Worm (Caenorhabditis elegans): ENCODE measurements around the gene E01B7.2.
"Not testable (repeated sequence)": the region's sequence is repeated elsewhere in the genome, so short reads cannot be mapped to it uniquely, and the experiment has no call there.

Gene E01B7.2

DNA sequence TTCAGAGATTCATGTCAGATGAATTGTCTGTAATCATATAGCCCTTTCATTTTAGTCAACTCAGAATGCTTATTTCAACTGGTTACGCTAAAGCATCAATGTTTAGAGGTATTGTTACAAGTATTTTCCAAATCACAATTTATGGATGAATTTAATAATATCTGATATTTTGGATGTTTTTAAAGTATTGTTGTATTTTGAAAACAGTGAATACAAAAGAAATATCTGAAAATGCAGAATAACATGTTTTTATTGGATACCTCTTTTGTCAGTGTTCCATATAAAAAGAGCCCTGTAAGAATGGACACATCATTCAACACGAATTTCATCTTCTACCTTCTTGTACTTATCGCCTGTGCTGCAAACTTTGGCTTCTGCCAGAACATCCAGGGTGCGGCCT is 27.1 kb upstream of the E01B7.2 start, which contains the start of gene C06H5.12:
TSS of gene C06H5.12 (plus strand) at position 301 of the 400 bp plus-strand sequence.
- TF ChIP-seq ztf-4 (tag; optimal IDR thresholded peaks at IDR 0.05); pqm-1 (tag; optimal IDR thresholded peaks at IDR 0.05); ceh-8 (GFP tag; optimal IDR thresholded peaks at IDR 0.05): not testable (repeated sequence)

DNA sequence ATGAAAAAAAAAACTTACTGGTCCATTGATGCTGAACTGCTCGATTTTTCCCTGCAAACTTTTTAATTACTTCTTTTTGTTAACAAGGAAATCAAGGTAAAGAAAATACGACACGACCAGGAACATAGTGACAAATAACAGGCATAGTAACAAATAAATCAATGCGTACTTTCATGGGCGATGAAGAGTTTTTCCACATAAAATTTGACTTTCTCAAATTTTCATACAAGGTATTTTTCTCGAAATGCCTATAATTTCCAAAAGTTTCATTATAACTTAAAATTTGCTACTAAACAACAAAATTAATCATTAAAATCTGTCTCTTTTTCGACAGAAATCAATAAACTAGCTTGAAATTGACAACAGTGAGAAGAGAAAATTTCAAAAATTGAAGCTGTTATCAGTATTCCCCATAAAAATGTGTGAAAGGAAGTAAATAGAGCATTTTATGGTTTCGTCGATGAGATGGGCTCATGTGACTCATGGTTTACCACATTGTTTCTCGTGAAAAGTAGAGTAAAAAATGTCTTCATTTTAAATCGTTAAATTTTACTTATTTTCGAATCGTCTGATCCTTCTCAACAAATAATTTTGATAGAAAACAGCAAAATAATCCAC is 24.7 kb upstream of the E01B7.2 start, which contains the start of gene fbxa-156:
TSS of gene fbxa-156 (minus strand) at position 51 of the 618 bp plus-strand sequence.
- TF ChIP-seq sox-4 (tag; optimal IDR thresholded peaks at IDR 0.05) (no peak), nhr-76 (tag; optimal IDR thresholded peaks at IDR 0.05) (no peak), efl-3 (GFP tag; optimal IDR thresholded peaks at IDR 0.05) (no peak), elt-2 (tag; optimal IDR thresholded peaks at IDR 0.05) (peak; percentile 25), zip-4 (GFP tag; optimal IDR thresholded peaks at IDR 0.05) (no peak)

DNA sequence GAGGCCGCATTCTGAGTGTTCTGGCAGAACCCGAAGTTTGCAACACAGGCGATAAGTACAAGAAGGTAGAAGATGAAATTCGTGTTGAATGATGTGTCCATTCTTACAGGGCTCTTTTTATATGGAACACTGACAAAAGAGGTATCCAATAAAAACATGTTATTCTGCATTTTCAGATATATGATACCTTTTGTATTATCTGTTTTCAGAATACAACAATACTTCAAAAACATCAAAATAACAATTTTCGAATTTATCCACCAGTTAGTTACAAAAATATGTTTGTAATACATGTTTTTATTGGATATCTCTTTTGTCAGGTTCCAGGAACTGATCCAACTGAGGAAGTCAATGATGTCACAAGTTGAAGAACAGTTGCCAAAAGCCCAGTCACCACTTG is 23.9 kb upstream of the E01B7.2 start, which contains the start of gene C06H5.13:
TSS of gene C06H5.13 (minus strand) at position 101 of the 400 bp plus-strand sequence.
- not testable (repeated sequence) for TF ChIP-seq nhr-237, tlp-1, lsy-2 (tag; optimal IDR thresholded peaks at IDR 0.05)

DNA sequence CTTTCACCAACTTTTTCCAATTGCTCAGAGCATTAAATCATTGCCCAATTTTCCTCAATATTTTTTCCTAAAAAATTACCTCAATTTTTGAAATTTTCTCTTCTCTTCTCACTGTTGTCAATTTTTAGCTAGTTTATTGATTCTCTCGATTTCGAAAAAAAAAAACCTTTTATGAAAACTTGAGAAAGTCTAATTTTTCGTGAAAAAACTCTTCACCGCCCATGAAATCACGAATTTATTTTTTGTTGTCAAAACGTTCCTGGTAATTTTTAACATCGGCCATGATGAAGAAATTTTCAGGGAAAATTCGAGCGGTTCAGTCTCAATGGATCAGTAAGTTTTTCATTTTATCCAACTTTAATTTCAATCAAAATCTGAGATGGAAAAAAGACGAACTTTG is 22.1 kb upstream of the E01B7.2 start, which contains the start of gene fbxa-157:
TSS of gene fbxa-157 (plus strand) at position 301 of the 400 bp plus-strand sequence.
- TF ChIP-seq ceh-88 (GFP tag; IDR thresholded peaks at IDR 0.05) (no peak), blmp-1 (tag; optimal IDR thresholded peaks at IDR 0.05) (no peak), zip-4 (GFP tag; optimal IDR thresholded peaks at IDR 0.05) (no peak), unc-62 (GFP tag; optimal IDR thresholded peaks at IDR 0.05) (no peak), pag-3 (tag; optimal IDR thresholded peaks at IDR 0.05; ENCODE audit: borderline replicate concordance, insufficient read depth) (no peak), sptf-1 (tag; optimal IDR thresholded peaks at IDR 0.05) (no peak), rnt-1 (tag; optimal IDR thresholded peaks at IDR 0.05) (no peak), isw-1 (GFP tag; IDR thresholded peaks at IDR 0.05) (no peak), aha-1 (tag; optimal IDR thresholded peaks at IDR 0.05) (no peak), Y116A8C.19 (tag; optimal IDR thresholded peaks at IDR 0.05; ENCODE audit: borderline replicate concordance) (no peak)

DNA sequence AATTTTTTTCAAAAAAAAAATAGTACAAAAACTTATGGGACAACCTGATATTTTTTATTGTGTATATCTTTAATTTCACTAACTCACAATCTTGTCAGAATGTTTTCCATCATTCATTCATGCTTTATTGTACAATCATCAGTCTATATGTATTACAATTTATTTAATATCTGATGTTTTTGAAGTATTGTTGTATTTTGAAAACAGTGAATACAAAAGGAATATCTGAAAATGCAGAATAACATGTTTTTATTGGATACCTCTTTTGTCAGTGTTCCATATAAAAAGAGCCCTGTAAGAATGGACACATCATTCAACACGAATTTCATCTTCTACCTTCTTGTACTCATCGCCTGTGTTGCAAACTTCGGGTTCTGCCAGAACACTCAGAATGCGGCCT is 17.7 kb upstream of the E01B7.2 start, which contains the start of gene C06H5.14:
TSS of gene C06H5.14 (plus strand) at position 301 of the 400 bp plus-strand sequence.
- not testable (repeated sequence) for TF ChIP-seq tbx-2 (tag; optimal IDR thresholded peaks at IDR 0.05); ama-1 (optimal IDR thresholded peaks at IDR 0.05); ets-5 (GFP tag; IDR thresholded peaks at IDR 0.05)

DNA sequence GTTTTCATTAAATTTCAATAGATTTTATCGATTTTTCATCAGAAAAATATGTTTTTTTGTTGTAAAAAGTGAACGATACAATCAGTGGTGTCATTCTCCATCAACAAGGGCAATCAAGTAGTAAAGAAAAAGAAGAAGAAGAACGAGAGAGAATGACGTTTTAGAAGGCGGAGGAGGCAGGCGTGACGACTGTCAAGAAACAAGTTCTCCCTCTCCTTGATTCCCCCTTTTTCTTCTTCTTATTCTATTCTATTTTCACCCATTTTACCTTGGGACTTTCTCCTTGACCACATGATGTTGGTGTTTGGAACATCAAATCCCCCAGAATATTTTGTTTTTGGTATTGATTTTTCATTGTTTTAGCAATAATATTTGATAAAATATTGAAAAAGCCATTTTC is 15.8 kb upstream of the E01B7.2 start:
- TF ChIP-seq dpl-1 (GFP tag; optimal IDR thresholded peaks at IDR 0.05) (peak in 1 of 3 experiments; percentile 2), nhr-71 (tag; optimal IDR thresholded peaks at IDR 0.05) (peak; percentile 12), mep-1 (tag; optimal IDR thresholded peaks at IDR 0.05) (peak; percentile 19), sup-37 (GFP tag; optimal IDR thresholded peaks at IDR 0.05) (no peak), mab-9 (GFP tag; IDR thresholded peaks at IDR 0.05) (no peak), lin-35 (GFP tag; optimal IDR thresholded peaks at IDR 0.05) (peak in 1 of 2 experiments; percentile 49), lin-14 (GFP tag; optimal IDR thresholded peaks at IDR 0.05) (peak; percentile 72), F16B12.6 (tag; optimal IDR thresholded peaks at IDR 0.05) (no peak), nhr-19 (GFP tag; conservative IDR thresholded peaks at IDR 0.05) (peak; percentile 7; the same call in 1 of the 2 replicates), lsy-2 (tag; optimal IDR thresholded peaks at IDR 0.05) (peak in 1 of 2 experiments; percentile 18), blmp-1 (tag; optimal IDR thresholded peaks at IDR 0.05) (peak; percentile 97), nhr-20 (tag; optimal IDR thresholded peaks at IDR 0.05) (peak; percentile 38), ces-1 (GFP tag; optimal IDR thresholded peaks at IDR 0.05) (no peak), ceh-82 (tag; optimal IDR thresholded peaks at IDR 0.05) (no peak), efl-1 (optimal IDR thresholded peaks at IDR 0.05) (no peak), efl-1 (GFP tag; optimal IDR thresholded peaks at IDR 0.05 in 1 of 2) (peak in 1 of 2 experiments; percentile 86), C16A3.4 (tag; optimal IDR thresholded peaks at IDR 0.05) (peak; percentile 31), nhr-85 (tag) (peak; percentile 84), snu-23 (GFP tag; optimal IDR thresholded peaks at IDR 0.05) (peak; percentile 43), elt-3 (tag; optimal IDR thresholded peaks at IDR 0.05) (peak in 1 of 6 experiments; percentile 52)
